Worm (Caenorhabditis elegans) whole organism, L3 larva: ENCODE results near the gene znf-593.

Experiments used
- R02D3.7 ChIP-seq: fragments of 150-350 bp; optimal IDR thresholded peaks from 2 replicates; lab custom pipeline; 2014; ENCODE audit warnings: missing biosample characterization, missing genetic modification characterization
- ZK546.5 ChIP-seq: sonication (generic microtip); optimal IDR thresholded peaks from 2 replicates; lab custom pipeline; 2017; ENCODE audit warnings: missing biosample characterization, missing genetic modification characterization
- ama-1 ChIP-seq: fragments of 150-350 bp; optimal IDR thresholded peaks from 2 replicates; lab custom pipeline; 2018
- ceh-16 ChIP-seq: sonication (generic microtip); optimal IDR thresholded peaks from 2 replicates; lab custom pipeline; 2017; ENCODE audit warnings: missing biosample characterization, missing genetic modification characterization
- ceh-9 ChIP-seq: sonication (generic microtip); optimal IDR thresholded peaks from 2 replicates; lab custom pipeline; 2018; ENCODE audit warnings: missing biosample characterization, missing genetic modification characterization
- egl-27 ChIP-seq: sonication (generic microtip); optimal IDR thresholded peaks from 4 replicates; lab custom pipeline; 2017; ENCODE audit warnings: missing biosample characterization, missing genetic modification reagents, missing genetic modification characterization
- egl-5 ChIP-seq: fragments of 150-350 bp; optimal IDR thresholded peaks from 2 replicates; lab custom pipeline; 2017; ENCODE audit warnings: missing biosample characterization, missing genetic modification reagents, missing genetic modification characterization, inconsistent platforms
- elt-1 ChIP-seq: fragments of 150-350 bp; optimal IDR thresholded peaks from 2 replicates; lab custom pipeline; 2014; ENCODE audit warnings: missing biosample characterization, missing genetic modification characterization
- elt-2 ChIP-seq: sonication (generic microtip); optimal IDR thresholded peaks from 2 replicates; lab custom pipeline; 2016; ENCODE audit warnings: missing genetic modification reagents, mild to moderate bottlenecking, missing genetic modification characterization, missing compliant biosample characterization
- elt-3 ChIP-seq, 3 experiments: fragments of 150-350 bp in 1 of 3; sonication (generic microtip) in 2 of 3; optimal IDR thresholded peaks; 2 replicates in 2 of 3; 4 replicates in 1 of 3; lab custom pipeline; 2014 to 2017; ENCODE audit warnings: missing biosample characterization in 3 of 3, missing genetic modification characterization in 3 of 3
- eor-1 ChIP-seq, 2 experiments: fragments of 150-350 bp; optimal IDR thresholded peaks; 2 replicates each; lab custom pipeline; 2014 to 2018; ENCODE audit warnings: missing biosample characterization in 2 of 2, missing genetic modification characterization in 2 of 2
- fos-1 ChIP-seq: fragments of 150-350 bp; optimal IDR thresholded peaks from 2 replicates; lab custom pipeline; 2014; ENCODE audit warnings: missing biosample characterization, missing genetic modification characterization
- hmg-11 ChIP-seq: sonication (generic microtip); optimal IDR thresholded peaks from 2 replicates; lab custom pipeline; 2016; ENCODE audit warnings: missing genetic modification characterization, missing compliant biosample characterization
- jun-1 ChIP-seq: fragments of 150-350 bp; optimal IDR thresholded peaks from 2 replicates; lab custom pipeline; 2014; ENCODE audit warnings: missing biosample characterization, missing genetic modification reagents, missing genetic modification characterization
- lin-15B ChIP-seq: fragments of 150-350 bp; optimal IDR thresholded peaks from 2 replicates; lab custom pipeline; 2014; ENCODE audit warnings: missing biosample characterization, missing genetic modification characterization
- lin-39 ChIP-seq: fragments of 150-350 bp; optimal IDR thresholded peaks from 2 replicates; lab custom pipeline; 2018; ENCODE audit warnings: missing biosample characterization, missing genetic modification reagents, missing genetic modification characterization
- lsy-12 ChIP-seq: sonication (generic microtip); optimal IDR thresholded peaks from 2 replicates; lab custom pipeline; 2016; ENCODE audit warnings: mild to moderate bottlenecking, missing genetic modification characterization, missing compliant biosample characterization
- nfya-1 ChIP-seq: sonication (generic microtip); optimal IDR thresholded peaks from 2 replicates; lab custom pipeline; 2017; ENCODE audit warnings: missing genetic modification characterization, mild to moderate bottlenecking, missing compliant biosample characterization, antibody characterized with exemption, moderate library complexity; ENCODE audit not compliant: insufficient read depth
- nhr-11 ChIP-seq: fragments of 150-350 bp; optimal IDR thresholded peaks from 2 replicates; lab custom pipeline; 2014; ENCODE audit warnings: missing biosample characterization, missing genetic modification characterization
- nhr-12 ChIP-seq: fragments of 150-350 bp; optimal IDR thresholded peaks from 2 replicates; lab custom pipeline; 2014; ENCODE audit warnings: missing biosample characterization, missing genetic modification characterization
- nhr-237 ChIP-seq: fragments of 150-350 bp; optimal IDR thresholded peaks from 2 replicates; lab custom pipeline; 2014; ENCODE audit warnings: missing biosample characterization, missing genetic modification characterization
- nhr-25 ChIP-seq: sonication (generic microtip); optimal IDR thresholded peaks from 2 replicates; lab custom pipeline; 2017; ENCODE audit warnings: missing biosample characterization, missing genetic modification characterization
- nhr-43 ChIP-seq: sonication (generic microtip); optimal IDR thresholded peaks from 2 replicates; lab custom pipeline; 2016; ENCODE audit warnings: mild to moderate bottlenecking, missing genetic modification characterization, missing compliant biosample characterization; ENCODE audit not compliant: poor library complexity, severe bottlenecking
- nhr-67 ChIP-seq: fragments of 150-350 bp; optimal IDR thresholded peaks from 2 replicates; lab custom pipeline; 2014; ENCODE audit warnings: missing biosample characterization, missing genetic modification characterization
- nhr-76 ChIP-seq: fragments of 150-350 bp; sonication (generic microtip); optimal IDR thresholded peaks from 5 replicates; lab custom pipeline; 2014; ENCODE audit warnings: missing biosample characterization, missing genetic modification characterization
- nhr-77 ChIP-seq: fragments of 150-350 bp; optimal IDR thresholded peaks from 2 replicates; lab custom pipeline; 2014; ENCODE audit warnings: missing biosample characterization, missing genetic modification characterization
- pha-4 ChIP-seq: fragments of 150-350 bp; optimal IDR thresholded peaks from 2 replicates; lab custom pipeline; 2014; ENCODE audit warnings: missing biosample characterization, missing genetic modification reagents, missing genetic modification characterization
- pqm-1 ChIP-seq: fragments of 150-350 bp; optimal IDR thresholded peaks from 2 replicates; lab custom pipeline; 2017; ENCODE audit warnings: missing biosample characterization, missing genetic modification characterization, inconsistent platforms
- skn-1 ChIP-seq: fragments of 150-350 bp; optimal IDR thresholded peaks from 2 replicates; lab custom pipeline; 2014; ENCODE audit warnings: missing biosample characterization, missing genetic modification characterization
- tbx-2 ChIP-seq: sonication (generic microtip); optimal IDR thresholded peaks from 2 replicates; lab custom pipeline; 2016; ENCODE audit warnings: mild to moderate bottlenecking, missing genetic modification characterization, missing compliant biosample characterization
- unc-39 ChIP-seq: sonication (generic microtip); optimal IDR thresholded peaks from 4 replicates; lab custom pipeline; 2017; ENCODE audit warnings: missing biosample characterization, missing genetic modification characterization
- unc-62 ChIP-seq: fragments of 150-350 bp; sonication (generic microtip); optimal IDR thresholded peaks from 4 replicates; lab custom pipeline; 2014; ENCODE audit warnings: missing biosample characterization, missing genetic modification reagents, missing genetic modification characterization
- zag-1 ChIP-seq: fragments of 150-350 bp; optimal IDR thresholded peaks from 2 replicates; lab custom pipeline; 2014; ENCODE audit warnings: missing biosample characterization, missing genetic modification characterization
- ztf-11 ChIP-seq: fragments of 150-350 bp; optimal IDR thresholded peaks from 2 replicates; lab custom pipeline; 2014; ENCODE audit warnings: missing biosample characterization, missing genetic modification characterization
- ztf-4 ChIP-seq: fragments of 150-350 bp; optimal IDR thresholded peaks from 2 replicates; lab custom pipeline; 2014; ENCODE audit warnings: missing biosample characterization, missing genetic modification characterization

Gene znf-593

DNA sequence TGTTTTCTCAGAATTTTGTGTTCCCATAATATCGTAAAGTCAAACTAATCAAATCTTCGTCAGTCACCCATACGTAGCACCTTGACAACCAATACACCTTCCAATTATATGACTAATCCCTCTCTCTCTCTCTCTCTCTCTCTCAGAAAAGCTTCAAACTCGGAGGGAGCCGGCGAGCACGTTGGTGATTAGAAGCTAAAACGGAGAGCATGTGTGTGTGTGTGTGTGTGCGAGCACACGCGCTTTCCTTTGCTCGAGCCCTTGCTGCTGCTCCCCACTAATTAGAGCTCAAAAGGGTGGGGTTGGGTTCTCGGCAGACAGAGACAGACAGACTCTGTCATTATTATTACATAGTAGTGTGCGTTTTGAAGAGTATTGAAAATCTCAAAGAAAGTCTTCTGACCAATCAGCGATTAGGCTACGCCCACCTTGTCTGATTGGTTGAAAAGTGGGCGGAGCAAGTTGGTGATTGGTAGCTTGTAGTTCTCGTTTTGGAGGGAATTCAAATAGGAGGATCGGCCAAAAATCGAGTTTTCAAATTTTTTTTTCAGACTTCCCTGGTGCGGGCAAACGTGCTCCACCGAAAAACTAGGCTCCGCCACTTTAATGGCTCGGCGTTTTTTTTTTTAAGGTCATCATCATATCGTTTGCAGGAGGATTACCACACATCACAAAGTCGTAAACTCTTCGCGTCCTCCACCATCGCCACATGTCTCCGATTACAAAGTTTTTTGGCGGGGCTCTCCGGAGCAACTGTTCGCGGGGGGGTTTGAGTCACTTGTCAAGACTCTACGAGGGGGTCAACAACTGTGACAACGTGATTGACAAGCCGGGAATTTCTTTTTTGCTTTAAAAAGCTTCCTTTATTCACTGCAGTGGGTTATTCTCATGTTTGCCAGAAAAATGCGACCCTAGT is 16.8 kb upstream of the znf-593 start:
- TF ChIP-seq nfya-1 (tag; lab: Kevin White, UChicago) (peak; percentile 99), elt-2 (tag; lab: Kevin White, UChicago) (no peak), nhr-25 (tag; lab: Kevin White, UChicago) (no peak), lin-15B (tag; lab: Kevin White, UChicago) (peak; percentile 47)

DNA sequence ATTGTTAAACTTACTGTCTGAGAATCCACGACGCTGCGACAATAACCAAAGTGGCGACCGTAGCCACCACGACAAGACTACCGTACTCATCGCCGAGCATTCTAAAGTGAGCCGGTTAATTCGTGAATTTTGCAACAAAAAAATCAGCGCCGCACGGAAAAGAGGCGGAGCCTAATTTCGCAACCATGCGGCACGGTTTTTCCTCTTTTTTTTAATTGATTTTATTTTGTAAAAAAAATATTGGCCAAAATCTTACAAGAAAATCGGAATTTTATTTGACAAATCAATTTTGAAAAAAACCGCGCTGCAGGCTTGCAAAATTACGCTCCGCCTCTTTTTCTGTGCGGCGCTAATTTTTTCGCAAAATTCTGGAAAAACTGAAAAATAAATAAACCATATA is 15.0 kb upstream of the znf-593 start, which contains the start of gene dolk-1:
Gene dolk-1 (minus strand): TSS at position 101 of the 400 bp plus-strand sequence.
- TF ChIP-seq lin-39 (tag; lab: Kevin White, UChicago) (no peak), eor-1 (tag; optimal IDR thresholded peaks at IDR 0.05; lab: Kevin White, UChicago) (no peak), nhr-237 (tag; lab: Kevin White, UChicago) (no peak), lsy-12 (tag; lab: Kevin White, UChicago) (no peak), zag-1 (tag; lab: Kevin White, UChicago) (no peak), nhr-77 (no peak), ztf-11 (no peak), ZK546.5 (tag; lab: Kevin White, UChicago) (no peak), R02D3.7 (tag; lab: Kevin White, UChicago) (no peak), ceh-9 (tag; lab: Kevin White, UChicago) (no peak), jun-1 (no peak), nhr-12 (tag; lab: Kevin White, UChicago) (no peak), unc-39 (tag; lab: Kevin White, UChicago) (no peak), nhr-76 (no peak), nhr-43 (no peak), elt-1 (no peak)

DNA sequence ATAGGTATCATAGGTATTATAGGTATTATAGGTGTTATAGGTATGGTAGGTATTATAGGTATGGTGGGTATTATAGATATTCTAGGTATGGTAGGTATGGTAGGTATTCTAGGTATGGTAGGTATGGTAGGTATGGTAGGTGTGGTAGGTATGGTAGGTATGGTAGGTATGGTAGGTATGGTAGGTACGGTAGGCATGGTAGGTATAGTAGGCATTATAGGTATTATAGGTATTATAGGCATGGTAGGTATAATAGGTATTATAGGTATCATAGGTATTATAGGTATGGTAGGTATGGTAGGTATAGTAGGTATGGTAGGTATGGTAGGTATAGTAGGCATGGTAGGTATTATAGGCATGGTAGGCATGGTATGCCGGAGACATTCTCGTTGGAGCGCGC is 13.4 kb upstream of the znf-593 start:
- TF ChIP-seq nhr-11 (tag; lab: Kevin White, UChicago) (no peak), pha-4 (tag; lab: Kevin White, UChicago) (no peak), tbx-2 (no peak), ama-1 (lab: Kevin White, UChicago) (no peak), pqm-1 (tag; lab: Kevin White, UChicago) (no peak), hmg-11 (tag; lab: Kevin White, UChicago) (no peak), skn-1 (tag; lab: Kevin White, UChicago) (no peak), nhr-12 (tag; lab: Kevin White, UChicago) (no peak), elt-2 (tag; lab: Kevin White, UChicago) (no peak), ztf-4 (tag; lab: Kevin White, UChicago) (no peak), fos-1 (tag; lab: Kevin White, UChicago) (no peak), zag-1 (tag; lab: Kevin White, UChicago) (no peak), egl-27 (tag; lab: Kevin White, UChicago) (no peak), nhr-77 (no peak), R02D3.7 (tag; lab: Kevin White, UChicago) (no peak), jun-1 (no peak), unc-62 (no peak), unc-39 (tag; lab: Kevin White, UChicago) (no peak)

DNA sequence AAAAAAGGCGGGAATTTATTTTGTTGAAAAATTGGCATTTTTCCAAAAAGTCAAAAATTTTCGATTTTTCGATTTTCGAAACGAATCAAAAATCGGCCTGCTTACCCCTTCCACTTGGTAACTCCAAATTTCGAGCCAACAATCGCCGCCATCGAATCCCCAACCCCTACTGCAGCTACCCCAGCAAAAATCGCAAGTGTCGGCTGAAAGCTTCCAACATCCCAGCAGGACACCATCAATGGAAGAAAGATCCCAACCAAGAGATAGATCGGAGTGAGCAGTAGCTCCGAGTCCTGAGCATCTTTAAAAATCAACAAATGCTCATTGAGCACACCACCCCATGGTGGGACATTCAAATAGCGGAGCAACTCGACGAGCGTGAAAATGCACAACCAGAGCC is 12.4 kb upstream of the znf-593 start:
- TF ChIP-seq skn-1 (tag; lab: Kevin White, UChicago) (no peak), elt-2 (tag; lab: Kevin White, UChicago) (no peak), lin-39 (tag; lab: Kevin White, UChicago) (no peak)

DNA sequence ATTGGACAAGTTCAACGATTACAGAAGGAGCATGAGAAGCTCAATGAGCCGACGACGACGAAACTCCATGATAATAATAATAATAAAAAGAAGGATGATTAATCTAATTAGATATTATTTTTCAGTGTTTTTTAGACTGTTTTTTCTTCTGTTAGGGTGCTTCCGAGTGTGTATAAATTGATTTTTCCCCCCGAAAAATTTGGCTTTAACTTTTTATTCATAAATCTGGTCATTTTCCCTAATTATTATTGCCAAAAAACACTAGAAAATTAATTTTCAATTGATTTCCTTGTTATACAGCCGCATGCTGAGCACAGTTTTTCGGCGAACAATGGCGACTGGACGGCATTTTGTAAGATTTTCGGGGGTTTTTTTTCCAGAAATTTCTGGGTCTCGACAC is 5.1 kb upstream of the znf-593 start, which contains the start of gene nft-1:
Gene nft-1 (plus strand): TSS at position 301 of the 400 bp plus-strand sequence.
- TF ChIP-seq nhr-67 (tag; lab: Kevin White, UChicago) (no peak), zag-1 (tag; lab: Kevin White, UChicago) (no peak), ztf-11 (no peak), ceh-16 (tag; lab: Kevin White, UChicago) (no peak), nhr-76 (no peak), egl-27 (tag; lab: Kevin White, UChicago) (no peak), elt-3 (tag; optimal IDR thresholded peaks at IDR 0.05; lab: Kevin White, UChicago) (no peak), egl-5 (no peak), unc-39 (tag; lab: Kevin White, UChicago) (no peak), nhr-43 (no peak), nhr-12 (tag; lab: Kevin White, UChicago) (no peak), jun-1 (no peak), nhr-237 (tag; lab: Kevin White, UChicago) (no peak)
